Fruit fly (Drosophila melanogaster) whole organism, embryonic: ENCODE measurements around the gene Ssadh.

Experiments used
- Abd-B ChIP-seq: fragments of 200-800 bp; sonication (Bioruptor generic); optimal IDR thresholded peaks from 2 replicates; lab custom pipeline; 2018; ENCODE audit warnings: missing biosample characterization, mild to moderate bottlenecking, missing genetic modification characterization, moderate library complexity
- B-H2 ChIP-seq: fragments of 200-800 bp; sonication (Bioruptor generic); optimal IDR thresholded peaks from 2 replicates; lab custom pipeline; 2018; ENCODE audit warnings: missing biosample characterization, mild to moderate bottlenecking, missing genetic modification characterization
- CG1024 ChIP-seq: fragments of 200-800 bp; sonication (Bioruptor generic); IDR thresholded peaks from 2 replicates; pipeline ENCODE4 v1.3.6; 2022; ENCODE audit warnings: missing biosample characterization, missing genetic modification characterization
- CG11247 ChIP-seq: fragments of 200-800 bp; sonication (Bioruptor generic); IDR thresholded peaks from 2 replicates; pipeline ENCODE4 v1.3.6; 2022; ENCODE audit warnings: missing biosample characterization, missing genetic modification characterization
- CG11560 ChIP-seq: fragments of 200-800 bp; sonication (Bioruptor generic); IDR thresholded peaks from 3 replicates; pipeline ENCODE4 v1.3.6; 2022; ENCODE audit warnings: missing biosample characterization, missing genetic modification characterization
- CG11696 ChIP-seq: fragments of 200-800 bp; sonication (Bioruptor generic); IDR thresholded peaks from 2 replicates; pipeline ENCODE4 v1.3.6; 2022; ENCODE audit warnings: missing biosample characterization, missing genetic modification characterization
- CG12071 ChIP-seq: fragments of 200-800 bp; sonication (Bioruptor generic); optimal IDR thresholded peaks from 3 replicates; lab custom pipeline; 2018; ENCODE audit warnings: missing biosample characterization, mild to moderate bottlenecking, missing genetic modification characterization
- CG1233 ChIP-seq: fragments of 200-800 bp; sonication (Bioruptor generic); optimal IDR thresholded peaks from 4 replicates; lab custom pipeline; 2018; ENCODE audit warnings: missing biosample characterization, mild to moderate bottlenecking, missing genetic modification characterization
- CG14860 ChIP-seq: fragments of 200-800 bp; sonication (Bioruptor generic); IDR thresholded peaks from 3 replicates; pipeline ENCODE4 v1.3.6; 2022; ENCODE audit warnings: missing biosample characterization, missing genetic modification characterization; ENCODE audit not compliant: partially characterized antibody
- CG15073 ChIP-seq: fragments of 200-800 bp; sonication (Bioruptor generic); optimal IDR thresholded peaks from 2 replicates; lab custom pipeline; 2016; ENCODE audit warnings: missing biosample characterization, missing genetic modification characterization
- CG15514 ChIP-seq: fragments of 200-800 bp; sonication (Bioruptor generic); optimal IDR thresholded peaks from 3 replicates; lab custom pipeline; 2017; ENCODE audit warnings: missing biosample characterization, missing genetic modification characterization, mild to moderate bottlenecking, moderate library complexity, missing genetic modification reagents
- CG1603 ChIP-seq: fragments of 200-800 bp; sonication (Bioruptor generic); optimal IDR thresholded peaks from 2 replicates; lab custom pipeline; 2019; ENCODE audit warnings: missing biosample characterization, mild to moderate bottlenecking, missing genetic modification characterization, moderate library complexity
- CG17568 ChIP-seq: fragments of 200-800 bp; sonication (Bioruptor generic); optimal IDR thresholded peaks from 2 replicates; lab custom pipeline; 2018; ENCODE audit warnings: missing biosample characterization, mild to moderate bottlenecking, missing genetic modification characterization, moderate library complexity
- CG2678 ChIP-seq: fragments of 200-800 bp; sonication (Bioruptor generic); optimal IDR thresholded peaks from 3 replicates; lab custom pipeline; 2019; ENCODE audit warnings: missing biosample characterization, mild to moderate bottlenecking, missing genetic modification characterization, moderate library complexity
- CG2712 ChIP-seq: fragments of 200-800 bp; optimal IDR thresholded peaks from 3 replicates; lab custom pipeline; 2019; ENCODE audit warnings: missing biosample characterization, mild to moderate bottlenecking, missing genetic modification characterization, moderate library complexity
- CG5953 ChIP-seq: fragments of 200-800 bp; sonication (Bioruptor generic); IDR thresholded peaks from 2 replicates; pipeline ENCODE4 v1.3.6; 2022; ENCODE audit warnings: missing biosample characterization, missing genetic modification characterization
- CG6272 ChIP-seq: fragments of 200-800 bp; sonication (Bioruptor generic); IDR thresholded peaks from 2 replicates; pipeline ENCODE4 v1.3.6; 2022; ENCODE audit warnings: missing biosample characterization, missing genetic modification characterization
- CG7357 ChIP-seq: fragments of 200-800 bp; sonication (Bioruptor generic); IDR thresholded peaks from 3 replicates; pipeline ENCODE4 v1.3.6; 2022; ENCODE audit warnings: missing biosample characterization, missing genetic modification characterization
- CG7839 ChIP-seq: fragments of 200-800 bp; sonication (Bioruptor generic); optimal IDR thresholded peaks from 3 replicates; lab custom pipeline; 2018; ENCODE audit warnings: missing biosample characterization, mild to moderate bottlenecking, missing genetic modification characterization, moderate library complexity
- CG9215 ChIP-seq: fragments of 200-800 bp; sonication (Bioruptor generic); IDR thresholded peaks from 2 replicates; pipeline ENCODE4 v1.3.6; 2022; ENCODE audit warnings: missing biosample characterization, missing genetic modification characterization
- D ChIP-seq, 2 experiments: fragments of 200-800 bp in 1 of 2; fragments of >200 bp in 1 of 2; sonication (Bioruptor generic) in 1 of 2; optimal IDR thresholded peaks; 2 replicates in 1 of 2; 3 replicates in 1 of 2; lab custom pipeline; 2017; ENCODE audit warnings: mild to moderate bottlenecking in 1 of 2, missing biosample characterization in 1 of 2, missing genetic modification characterization in 1 of 2, missing genetic modification reagents in 1 of 2
- Dbx ChIP-seq: fragments of 200-800 bp; sonication (Bioruptor generic); IDR thresholded peaks from 3 replicates; pipeline ENCODE4 v1.3.6; 2022; ENCODE audit warnings: missing biosample characterization, missing genetic modification characterization
- Dfd ChIP-seq, 2 experiments: fragments of >200 bp; optimal IDR thresholded peaks; 2 replicates each; lab custom pipeline; 2017; ENCODE audit warnings: missing biosample characterization in 2 of 2, missing genetic modification characterization in 2 of 2
- Drgx ChIP-seq: fragments of 200-800 bp; sonication (Bioruptor generic); IDR thresholded peaks from 2 replicates; pipeline ENCODE4 v1.3.6; 2022; ENCODE audit warnings: missing biosample characterization, missing genetic modification characterization
- GATAe ChIP-seq: fragments of 200-800 bp; sonication (Bioruptor generic); conservative IDR thresholded peaks from 2 replicates; pipeline ENCODE4 v1.3.6; 2022; ENCODE audit warnings: missing biosample characterization, missing genetic modification characterization
- HHEX ChIP-seq: fragments of 200-800 bp; sonication (Bioruptor generic); optimal IDR thresholded peaks from 3 replicates; lab custom pipeline; 2017; ENCODE audit warnings: missing biosample characterization, mild to moderate bottlenecking, missing genetic modification characterization, missing genetic modification reagents
- HLH54F ChIP-seq: fragments of 200-800 bp; sonication (Bioruptor generic); optimal IDR thresholded peaks from 3 replicates; lab custom pipeline; 2016; ENCODE audit warnings: missing biosample characterization, missing genetic modification characterization
- MBD-R2 ChIP-seq: fragments of 200-800 bp; sonication (Bioruptor generic); IDR thresholded peaks from 2 replicates; pipeline ENCODE4 v1.3.6; 2022; ENCODE audit warnings: missing biosample characterization, missing genetic modification characterization
- NK7.1 ChIP-seq: fragments of 200-800 bp; sonication (Bioruptor generic); optimal IDR thresholded peaks from 3 replicates; lab custom pipeline; 2016; ENCODE audit warnings: missing biosample characterization, missing genetic modification characterization
- Nf-YC ChIP-seq: fragments of 200-800 bp; optimal IDR thresholded peaks from 3 replicates; lab custom pipeline; 2019; ENCODE audit warnings: missing biosample characterization, mild to moderate bottlenecking, missing genetic modification characterization, moderate library complexity
- Pdp1 ChIP-seq, 2 experiments: fragments of 200-800 bp; sonication (Bioruptor generic); optimal IDR thresholded peaks; 3 replicates each; lab custom pipeline; 2016; ENCODE audit warnings: missing biosample characterization in 2 of 2, missing genetic modification characterization in 2 of 2, mild to moderate bottlenecking in 1 of 2, moderate library complexity in 1 of 2
- Ravus ChIP-seq: fragments of 200-800 bp; sonication (Bioruptor generic); IDR thresholded peaks from 2 replicates; pipeline ENCODE4 v1.3.6; 2022; ENCODE audit warnings: missing biosample characterization, missing genetic modification characterization
- grn ChIP-seq: fragments of 200-800 bp; sonication (Bioruptor generic); optimal IDR thresholded peaks from 3 replicates; lab custom pipeline; 2017; ENCODE audit warnings: missing biosample characterization, missing genetic modification characterization
- her ChIP-seq: fragments of 200-800 bp; sonication (Bioruptor generic); optimal IDR thresholded peaks from 2 replicates; lab custom pipeline; 2016; ENCODE audit warnings: missing biosample characterization, missing genetic modification characterization
- hkb ChIP-seq, 2 experiments: fragments of 200-800 bp in 1 of 2; fragments of >200 bp in 1 of 2; sonication (Bioruptor generic) in 1 of 2; IDR thresholded peaks in 1 of 2; optimal IDR thresholded peaks in 1 of 2; 2 replicates each; pipeline versions ENCODE4 v1.3.6 to Lab custom; 2017 to 2022; ENCODE audit warnings: missing biosample characterization in 1 of 2, missing genetic modification characterization in 1 of 2
- lbe ChIP-seq: fragments of 200-800 bp; sonication (Bioruptor generic); optimal IDR thresholded peaks from 2 replicates; lab custom pipeline; 2016; ENCODE audit warnings: missing biosample characterization, mild to moderate bottlenecking, missing genetic modification characterization
- lilli ChIP-seq: fragments of 200-800 bp; sonication (Bioruptor generic); optimal IDR thresholded peaks from 3 replicates; lab custom pipeline; 2016; ENCODE audit warnings: missing biosample characterization, missing genetic modification characterization
- onecut ChIP-seq: fragments of 200-800 bp; sonication (Bioruptor generic); IDR thresholded peaks from 2 replicates; pipeline ENCODE4 v1.3.6; 2022; ENCODE audit warnings: missing biosample characterization, missing genetic modification characterization
- otp ChIP-seq: fragments of 200-800 bp; sonication (Bioruptor generic); IDR thresholded peaks from 3 replicates; pipeline ENCODE4, ENCODE4 v1.3.6; 2022; ENCODE audit warnings: missing biosample characterization, missing genetic modification characterization
- pb ChIP-seq: fragments of 200-800 bp; sonication (Bioruptor generic); optimal IDR thresholded peaks from 3 replicates; lab custom pipeline; 2016; ENCODE audit warnings: missing biosample characterization, missing genetic modification characterization
- pnt ChIP-seq: fragments of 200-800 bp; sonication (Bioruptor generic); optimal IDR thresholded peaks from 3 replicates; lab custom pipeline; 2016; ENCODE audit warnings: missing biosample characterization, missing genetic modification characterization
- schlank ChIP-seq: fragments of 200-800 bp; sonication (Bioruptor generic); optimal IDR thresholded peaks from 2 replicates; lab custom pipeline; 2018; ENCODE audit warnings: missing biosample characterization, mild to moderate bottlenecking, missing genetic modification characterization
- sim ChIP-seq: fragments of 200-800 bp; sonication (Bioruptor generic); IDR thresholded peaks from 2 replicates; pipeline ENCODE4 v1.3.6; 2022; ENCODE audit warnings: missing biosample characterization, missing genetic modification characterization
- slp2 ChIP-seq: fragments of 200-800 bp; sonication (Bioruptor generic); optimal IDR thresholded peaks from 2 replicates; lab custom pipeline; 2016; ENCODE audit warnings: missing biosample characterization, missing genetic modification characterization
- stwl ChIP-seq: fragments of 200-800 bp; sonication (Bioruptor generic); optimal IDR thresholded peaks from 3 replicates; lab custom pipeline; 2018; ENCODE audit warnings: missing biosample characterization, mild to moderate bottlenecking, missing genetic modification characterization, moderate library complexity
- tll ChIP-seq, 2 experiments: fragments of 200-800 bp in 1 of 2; fragments of >200 bp in 1 of 2; sonication (Bioruptor generic) in 1 of 2; optimal IDR thresholded peaks; 2 replicates each; lab custom pipeline; 2017 to 2019; ENCODE audit warnings: missing biosample characterization in 2 of 2, missing genetic modification characterization in 2 of 2, mild to moderate bottlenecking in 1 of 2, moderate library complexity in 1 of 2
- usp ChIP-seq: fragments of >200 bp; optimal IDR thresholded peaks from 2 replicates; lab custom pipeline; 2017; ENCODE audit warnings: missing biosample characterization, missing genetic modification characterization
- vfl ChIP-seq: fragments of 200-800 bp; sonication (Bioruptor generic); optimal IDR thresholded peaks from 2 replicates; lab custom pipeline; 2016; ENCODE audit warnings: missing biosample characterization, missing genetic modification characterization
- vnd ChIP-seq: fragments of 200-800 bp; sonication (Bioruptor generic); IDR thresholded peaks from 3 replicates; pipeline ENCODE4 v1.3.6; 2022; ENCODE audit warnings: missing biosample characterization, missing genetic modification characterization; ENCODE audit not compliant: partially characterized antibody

The Ssadh gene

DNA sequence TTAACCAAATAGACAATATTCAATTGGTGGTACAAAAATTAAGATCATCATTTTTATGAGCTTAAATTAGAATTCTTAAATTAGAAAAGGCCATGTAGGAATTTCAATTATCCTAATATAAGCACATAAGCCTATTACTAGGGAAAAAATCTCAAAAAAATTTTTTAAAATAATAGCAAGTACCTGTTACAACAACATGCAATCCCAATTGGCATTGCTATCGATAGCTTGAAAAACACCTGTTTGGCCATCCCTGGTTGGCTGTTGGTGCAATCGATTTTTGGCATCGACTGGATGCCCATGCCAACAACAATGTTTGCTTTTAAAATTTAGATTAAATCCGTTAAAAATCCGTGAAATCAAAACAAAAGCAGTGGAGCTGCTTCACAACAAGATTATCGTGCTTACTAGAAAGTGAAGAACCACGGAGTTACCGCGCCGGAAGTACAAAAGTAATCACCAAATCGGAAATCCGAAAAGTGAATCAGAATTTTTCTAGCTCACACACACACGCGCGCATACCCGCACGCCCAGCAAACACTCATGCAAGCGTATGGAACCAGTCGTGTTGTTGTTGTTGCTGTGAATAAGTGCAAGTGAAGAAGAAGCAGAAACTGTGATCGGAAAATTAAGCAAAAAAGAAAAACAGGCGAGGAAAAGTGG, 34.9 kb upstream of the Ssadh start, which contains the start of gene RASSF8 (continued):
- no peak for TF ChIP-seq Ravus (GFP tag; lab: Robert Waterston, UW)
- TF ChIP-seq onecut (GFP tag; lab: Robert Waterston, UW): peak; percentile 84
- TF ChIP-seq CG2678: peak; percentile 22
- TF ChIP-seq schlank (tag; lab: Kevin White, UChicago): no peak
- no peak for TF ChIP-seq CG11696 (GFP tag; lab: Robert Waterston, UW)
- TF ChIP-seq Nf-YC (tag; lab: Kevin White, UChicago): peak; percentile 38
- no peak for TF ChIP-seq NK7.1 (GFP tag; lab: Kevin White, UChicago)
- TF ChIP-seq HHEX (GFP tag; lab: Kevin White, UChicago): no peak
- no peak for TF ChIP-seq vfl
- TF ChIP-seq CG11247 (GFP tag; lab: Robert Waterston, UW): no peak
- TF ChIP-seq her (GFP tag; lab: Kevin White, UChicago): peak; percentile 32
- no peak for TF ChIP-seq tll (GFP tag; optimal IDR thresholded peaks at IDR 0.05; lab: Kevin White, UChicago)
- TF ChIP-seq B-H2 (GFP tag; lab: Kevin White, UChicago): peak; percentile 18
- no peak for TF ChIP-seq CG14860 (GFP tag; lab: Robert Waterston, UW)
- TF ChIP-seq CG2712: peak; percentile 7
- TF ChIP-seq CG5953 (GFP tag; lab: Robert Waterston, UW): no peak
- TF ChIP-seq CG11560 (tag; lab: Robert Waterston, UW): no peak
- 0 out of 2 replicates have a peak, but pooled peaks have one; percentile 16 for TF ChIP-seq CG6272 (GFP tag; lab: Robert Waterston, UW)
- TF ChIP-seq stwl (tag; lab: Kevin White, UChicago): peak; percentile 4
- no peak for TF ChIP-seq D (optimal IDR thresholded peaks at IDR 0.05; lab: Kevin White, UChicago)
- TF ChIP-seq D (GFP tag; optimal IDR thresholded peaks at IDR 0.05; lab: Kevin White, UChicago): no peak
- no peak for TF ChIP-seq Dfd (GFP tag; optimal IDR thresholded peaks at IDR 0.05; lab: Kevin White, UChicago)
- no peak for TF ChIP-seq CG17568 (GFP tag; lab: Kevin White, UChicago)
- no peak for TF ChIP-seq sim (GFP tag; lab: Robert Waterston, UW)
- no peak for TF ChIP-seq Drgx (GFP tag; lab: Robert Waterston, UW)
- TF ChIP-seq hkb (optimal IDR thresholded peaks at IDR 0.05; lab: Kevin White, UChicago): no peak
- TF ChIP-seq hkb (GFP tag; IDR thresholded peaks at IDR 0.05; lab: Robert Waterston, UW): no peak
- TF ChIP-seq MBD-R2: peak; percentile 37; the same call in 1 of the 2 replicates
- TF ChIP-seq Pdp1 (GFP tag; optimal IDR thresholded peaks at IDR 0.05; lab: Kevin White, UChicago): peak in 1 of 2 experiments; percentile 46
- TF ChIP-seq pnt (GFP tag; lab: Kevin White, UChicago): no peak
- TF ChIP-seq pb (GFP tag; lab: Kevin White, UChicago): no peak
- TF ChIP-seq GATAe (GFP tag; lab: Robert Waterston, UW): no peak
- no peak for TF ChIP-seq CG9215 (GFP tag; lab: Robert Waterston, UW)
- no peak for TF ChIP-seq CG1024 (GFP tag; lab: Robert Waterston, UW)
- TF ChIP-seq grn (GFP tag; lab: Kevin White, UChicago): no peak
- TF ChIP-seq HLH54F: peak; percentile 60
- TF ChIP-seq CG12071 (GFP tag; lab: Kevin White, UChicago): no peak
- TF ChIP-seq usp (GFP tag; lab: Kevin White, UChicago): no peak
- TF ChIP-seq Dbx (GFP tag; lab: Robert Waterston, UW): peak; percentile 64; the same call in 2 of the 3 replicates
- peak; percentile 7 for TF ChIP-seq CG1233 (GFP tag; lab: Kevin White, UChicago)
- TF ChIP-seq lilli: peak; percentile 61
- TF ChIP-seq CG7357 (GFP tag; lab: Robert Waterston, UW): no peak
- peak; percentile 6 for TF ChIP-seq CG15073
- TF ChIP-seq CG7839 (tag; lab: Kevin White, UChicago): no peak
- TF ChIP-seq Abd-B (GFP tag; lab: Kevin White, UChicago): no peak
- TF ChIP-seq otp: no peak
- TF ChIP-seq vnd (GFP tag; lab: Robert Waterston, UW): peak; percentile 66
- peak; percentile 95 for TF ChIP-seq CG15514 (GFP tag; lab: Kevin White, UChicago)
- TF ChIP-seq CG1603: peak; percentile 11
- TF ChIP-seq slp2: no peak
- no peak for TF ChIP-seq lbe (GFP tag; lab: Kevin White, UChicago)
